Fruit fly (Drosophila melanogaster): Measurements from ENCODE around the gene CG7394.
A peak's percentile ranks its signal among the peaks of the same experiment; 100 is the strongest.

CG7394 gene

DNA sequence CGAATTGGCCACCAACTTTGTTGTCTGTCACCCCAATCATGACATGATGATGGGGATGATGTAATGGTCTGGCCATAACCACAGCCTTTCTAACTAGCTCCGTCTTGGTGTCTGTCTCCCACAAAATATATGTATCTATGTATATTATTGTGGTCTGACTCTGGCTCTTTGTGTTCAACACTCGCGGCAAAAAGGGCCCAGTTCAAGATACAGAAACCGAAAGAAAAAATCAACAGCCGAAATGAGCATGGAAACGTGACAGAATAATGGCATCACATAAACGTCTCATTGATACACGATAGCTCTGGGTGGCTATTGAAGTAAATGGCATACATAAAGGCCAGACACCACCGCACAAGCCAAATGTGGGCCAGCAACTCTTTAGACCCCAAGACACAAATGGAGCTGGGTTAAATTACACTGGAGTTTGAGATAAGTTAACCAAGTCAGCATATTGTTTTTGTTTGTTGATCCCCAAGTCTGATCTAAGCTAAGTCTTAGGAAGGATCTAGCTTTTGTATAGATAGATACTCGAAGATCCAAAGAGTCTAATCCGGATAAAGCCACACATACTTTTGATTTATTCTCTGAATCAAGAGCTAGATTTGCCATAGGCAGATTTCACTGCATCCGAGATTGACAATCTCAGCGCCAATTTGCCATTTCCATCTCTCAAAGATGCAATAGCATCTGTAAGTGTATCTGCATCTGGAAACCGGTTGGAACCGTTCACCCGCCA, 29.6 kb upstream of the CG7394 start:
- TF ChIP-seq Neu2 (GFP tag; optimal IDR thresholded peaks at IDR 0.05; ENCODE audit: borderline replicate concordance): no peak
- TF ChIP-seq Gug (GFP tag; IDR thresholded peaks at IDR 0.05): no peak
- TF ChIP-seq nerfin-1 (tag; optimal IDR thresholded peaks at IDR 0.05): no peak
- peak; percentile 84 for TF ChIP-seq Ets65A (GFP tag)
- TF ChIP-seq CG14441 (GFP tag; IDR thresholded peaks at IDR 0.05): no peak
- TF ChIP-seq Drgx (GFP tag; IDR thresholded peaks at IDR 0.05): peak; percentile 34; the same call in 1 of the 2 replicates
- no peak for TF ChIP-seq stc (GFP tag; IDR thresholded peaks at IDR 0.05)
- TF ChIP-seq CG17359 (tag; optimal IDR thresholded peaks at IDR 0.05): no peak
- no peak for TF ChIP-seq Bgb (GFP tag; IDR thresholded peaks at IDR 0.05; ENCODE audit: partially characterized antibody)
- TF ChIP-seq Med (GFP tag): peak; percentile 72
- no peak for TF ChIP-seq Sin3A (optimal IDR thresholded peaks at IDR 0.05)
- peak in 1 of 3 experiments; percentile 38 for TF ChIP-seq lola (GFP tag; optimal IDR thresholded peaks at IDR 0.05)
- no peak for TF ChIP-seq hbn (GFP tag; IDR thresholded peaks at IDR 0.05; ENCODE audit: partially characterized antibody)
- peak; percentile 44 for TF ChIP-seq B-H2 (GFP tag; optimal IDR thresholded peaks at IDR 0.05)
- no peak for TF ChIP-seq CG3281 (GFP tag; optimal IDR thresholded peaks at IDR 0.05)
- TF ChIP-seq CG13894 (tag; optimal IDR thresholded peaks at IDR 0.05): peak; percentile 83
- no peak for TF ChIP-seq pnt (GFP tag; optimal IDR thresholded peaks at IDR 0.05)
- no peak for TF ChIP-seq CG6854 (GFP tag; optimal IDR thresholded peaks at IDR 0.05)
- TF ChIP-seq ci (GFP tag; IDR thresholded peaks at IDR 0.05): 0 out of 3 replicates have a peak, but pooled peaks have one; percentile 16
- TF ChIP-seq CG9932 (GFP tag; IDR thresholded peaks at IDR 0.05): 0 out of 2 replicates have a peak, but pooled peaks have one; percentile 25
- no peak for TF ChIP-seq CG1792 (GFP tag; optimal IDR thresholded peaks at IDR 0.05)
- peak; percentile 12 for TF ChIP-seq cwo (GFP tag; optimal IDR thresholded peaks at IDR 0.05)
- no peak for TF ChIP-seq CG10959 (GFP tag; IDR thresholded peaks at IDR 0.05)
- peak; percentile 62 for TF ChIP-seq abd-A (tag; optimal IDR thresholded peaks at IDR 0.05)
- TF ChIP-seq Atf6 (GFP tag; IDR thresholded peaks at IDR 0.05): no peak
- no peak for TF ChIP-seq tap (tag; optimal IDR thresholded peaks at IDR 0.05)
- TF ChIP-seq CG15269 (tag; optimal IDR thresholded peaks at IDR 0.05): peak; percentile 0
- no peak for TF ChIP-seq tin (GFP tag; optimal IDR thresholded peaks at IDR 0.05)
- TF ChIP-seq CG2678 (tag; optimal IDR thresholded peaks at IDR 0.05): no peak
- TF ChIP-seq Pdp1 (GFP tag; optimal IDR thresholded peaks at IDR 0.05): peak in 1 of 2 experiments; percentile 55
- peak; percentile 6 for TF ChIP-seq CG12769 (tag; optimal IDR thresholded peaks at IDR 0.05)

DNA sequence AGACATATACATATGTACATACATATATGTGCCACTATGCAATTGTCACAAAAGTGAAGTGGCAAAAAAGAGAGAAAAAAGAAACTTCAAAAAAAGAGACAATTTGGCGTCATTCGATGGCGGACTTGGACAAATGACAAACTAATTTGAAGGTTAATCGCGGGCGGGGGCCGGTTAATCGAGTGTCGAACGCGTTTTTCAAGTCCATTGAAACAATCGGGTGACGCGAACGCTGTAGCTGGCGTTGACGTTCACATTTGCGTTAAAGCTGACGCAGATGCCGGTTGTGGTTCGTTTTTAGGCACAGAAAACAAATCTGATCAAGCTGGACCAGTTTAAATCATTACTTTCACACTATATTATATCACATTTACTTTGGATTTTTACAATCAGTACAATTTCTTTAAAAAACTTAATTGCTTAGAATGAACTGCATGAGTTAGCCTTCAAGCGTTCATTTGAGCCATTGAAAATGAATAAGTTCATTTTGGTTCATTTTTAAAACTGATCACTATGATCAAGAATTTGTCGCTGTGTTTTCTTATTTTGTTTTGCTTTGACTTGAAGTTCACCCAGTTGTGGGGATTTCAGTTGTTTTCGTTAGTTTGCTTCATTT, 28.0 kb upstream of the CG7394 start:
- TF ChIP-seq sim (GFP tag; IDR thresholded peaks at IDR 0.05) (no peak), Doc3 (GFP tag; IDR thresholded peaks at IDR 0.05; ENCODE audit: partially characterized antibody) (no peak), aop (GFP tag; IDR thresholded peaks at IDR 0.05) (no peak), CG18476 (GFP tag; optimal IDR thresholded peaks at IDR 0.05) (peak; percentile 32), rib (GFP tag; IDR thresholded peaks at IDR 0.05) (no peak), wor (GFP tag; IDR thresholded peaks at IDR 0.05) (no peak), abd-A (tag; optimal IDR thresholded peaks at IDR 0.05) (peak; percentile 16), YL-1 (GFP tag; optimal IDR thresholded peaks at IDR 0.05) (no peak), Doc2 (GFP tag; IDR thresholded peaks at IDR 0.05) (no peak), vvl (GFP tag; IDR thresholded peaks at IDR 0.05) (peak; percentile 7; the same call in 1 of the 2 replicates), nau (GFP tag; optimal IDR thresholded peaks at IDR 0.05) (no peak), CG2875 (GFP tag; optimal IDR thresholded peaks at IDR 0.05) (no peak), CG12071 (GFP tag; optimal IDR thresholded peaks at IDR 0.05) (peak; percentile 1), CG14667 (GFP tag; IDR thresholded peaks at IDR 0.05) (no peak), Sry-β (GFP tag; optimal IDR thresholded peaks at IDR 0.05) (no peak), Optix (GFP tag; IDR thresholded peaks at IDR 0.05) (no peak), ind (GFP tag; optimal IDR thresholded peaks at IDR 0.05) (peak; percentile 43), CG8944 (GFP tag; optimal IDR thresholded peaks at IDR 0.05) (no peak), cg (GFP tag; optimal IDR thresholded peaks at IDR 0.05) (no peak), Gug (GFP tag; IDR thresholded peaks at IDR 0.05) (no peak), CG12219 (GFP tag; optimal IDR thresholded peaks at IDR 0.05) (peak; percentile 29)

Measured in whole organism, embryonic.